Fruit fly (Drosophila melanogaster) whole organism, embryonic: ENCODE results near the gene mio.

ENCODE experiments used
- CG13624 ChIP-seq: fragments of 200-800 bp; sonication (Bioruptor generic); optimal IDR thresholded peaks from 2 replicates; lab custom pipeline; 2016; ENCODE audit warnings: missing biosample characterization, missing genetic modification characterization
- CG30020 ChIP-seq: fragments of 200-800 bp; optimal IDR thresholded peaks from 2 replicates; lab custom pipeline; 2019; ENCODE audit warnings: missing biosample characterization, mild to moderate bottlenecking, missing genetic modification characterization, moderate library complexity
- CG8765 ChIP-seq: fragments of 200-800 bp; sonication (Bioruptor generic); IDR thresholded peaks from 2 replicates; pipeline ENCODE4 v1.3.6; 2022; ENCODE audit warnings: missing biosample characterization, missing genetic modification characterization
- nau ChIP-seq: fragments of 200-800 bp; sonication (Bioruptor generic); optimal IDR thresholded peaks from 3 replicates; lab custom pipeline; 2017; ENCODE audit warnings: missing biosample characterization, mild to moderate bottlenecking, missing genetic modification characterization, missing genetic modification reagents
- pb ChIP-seq: fragments of 200-800 bp; sonication (Bioruptor generic); optimal IDR thresholded peaks from 3 replicates; lab custom pipeline; 2016; ENCODE audit warnings: missing biosample characterization, missing genetic modification characterization

dm6 chr2L:2227316-2227715, 10.2 kb downstream of the mio start:
- TF ChIP-seq pb (GFP tag; lab: Kevin White, UChicago) (no peak), CG30020 (tag; lab: Kevin White, UChicago) (no peak), CG8765 (no peak), CG13624 (GFP tag; lab: Kevin White, UChicago) (no peak), nau (GFP tag; lab: Kevin White, UChicago) (no peak)
